Fruit fly (Drosophila melanogaster) whole organism, embryonic: ENCODE results near the gene mRpL46.

Experiments
- CG10462 ChIP-seq: fragments of 200-800 bp; sonication (Bioruptor generic); optimal IDR thresholded peaks from 2 replicates; lab custom pipeline; 2016; ENCODE audit warnings: missing biosample characterization, missing genetic modification characterization
- CG10565 ChIP-seq: fragments of 200-800 bp; sonication (Bioruptor generic); optimal IDR thresholded peaks from 3 replicates; lab custom pipeline; 2016; ENCODE audit warnings: missing biosample characterization, mild to moderate bottlenecking, missing genetic modification characterization
- CG10979 ChIP-seq: fragments of 200-800 bp; sonication (Bioruptor generic); optimal IDR thresholded peaks from 2 replicates; lab custom pipeline; 2018; ENCODE audit warnings: missing biosample characterization, mild to moderate bottlenecking, missing genetic modification characterization, moderate library complexity
- CG11085 ChIP-seq: fragments of 200-800 bp; sonication (Bioruptor generic); IDR thresholded peaks from 2 replicates; pipeline ENCODE4 v1.3.6; 2022; ENCODE audit warnings: missing biosample characterization, missing genetic modification characterization
- CG11695 ChIP-seq: fragments of 200-800 bp; sonication (Bioruptor generic); IDR thresholded peaks from 3 replicates; pipeline ENCODE4 v1.3.6; 2022; ENCODE audit warnings: missing biosample characterization, missing genetic modification characterization
- CG12071 ChIP-seq: fragments of 200-800 bp; sonication (Bioruptor generic); optimal IDR thresholded peaks from 3 replicates; lab custom pipeline; 2018; ENCODE audit warnings: missing biosample characterization, mild to moderate bottlenecking, missing genetic modification characterization
- CG12299 ChIP-seq: fragments of 200-800 bp; sonication (Bioruptor generic); optimal IDR thresholded peaks from 2 replicates; lab custom pipeline; 2018; ENCODE audit warnings: missing biosample characterization, mild to moderate bottlenecking, missing genetic modification characterization
- CG12659 ChIP-seq: fragments of 200-800 bp; sonication (Bioruptor generic); optimal IDR thresholded peaks from 3 replicates; lab custom pipeline; 2017; ENCODE audit warnings: mild to moderate bottlenecking, missing biosample characterization, missing genetic modification reagents, missing genetic modification characterization
- CG12744 ChIP-seq: fragments of 200-800 bp; sonication (Bioruptor generic); optimal IDR thresholded peaks from 2 replicates; lab custom pipeline; 2016; ENCODE audit warnings: missing biosample characterization, missing genetic modification characterization
- CG14860 ChIP-seq: fragments of 200-800 bp; sonication (Bioruptor generic); IDR thresholded peaks from 3 replicates; pipeline ENCODE4 v1.3.6; 2022; ENCODE audit warnings: missing biosample characterization, missing genetic modification characterization; ENCODE audit not compliant: partially characterized antibody
- CG2129 ChIP-seq: fragments of 200-800 bp; sonication (Bioruptor generic); IDR thresholded peaks from 2 replicates; pipeline ENCODE4 v1.3.6; 2022; ENCODE audit warnings: missing biosample characterization, missing genetic modification characterization; ENCODE audit not compliant: partially characterized antibody
- CG30431 ChIP-seq: fragments of 200-800 bp; sonication (Bioruptor generic); optimal IDR thresholded peaks from 2 replicates; lab custom pipeline; 2017; ENCODE audit warnings: missing biosample characterization, missing genetic modification characterization
- CG3281 ChIP-seq: fragments of 200-800 bp; sonication (Bioruptor generic); optimal IDR thresholded peaks from 3 replicates; lab custom pipeline; 2017; ENCODE audit warnings: missing biosample characterization, mild to moderate bottlenecking, missing genetic modification characterization
- CG6689 ChIP-seq: fragments of 200-800 bp; sonication (Bioruptor generic); IDR thresholded peaks from 2 replicates; pipeline ENCODE4 v1.3.6; 2022; ENCODE audit warnings: missing biosample characterization, missing genetic modification characterization
- CG6765 ChIP-seq: fragments of 200-800 bp; sonication (Bioruptor generic); optimal IDR thresholded peaks from 3 replicates; lab custom pipeline; 2017; ENCODE audit warnings: missing biosample characterization, mild to moderate bottlenecking, missing genetic modification characterization
- CG6813 ChIP-seq: fragments of 200-800 bp; sonication (Bioruptor generic); optimal IDR thresholded peaks from 2 replicates; lab custom pipeline; 2017; ENCODE audit warnings: missing biosample characterization, missing genetic modification characterization, mild to moderate bottlenecking, moderate library complexity, missing genetic modification reagents
- CG9797 ChIP-seq: fragments of 200-800 bp; sonication (Bioruptor generic); optimal IDR thresholded peaks from 3 replicates; lab custom pipeline; 2018; ENCODE audit warnings: missing biosample characterization, mild to moderate bottlenecking, missing genetic modification characterization
- D19B ChIP-seq: fragments of 200-800 bp; sonication (Bioruptor generic); optimal IDR thresholded peaks from 2 replicates; lab custom pipeline; 2017; ENCODE audit warnings: missing biosample characterization, mild to moderate bottlenecking, missing genetic modification characterization
- MESR4 ChIP-seq: fragments of 200-800 bp; sonication (Bioruptor generic); optimal IDR thresholded peaks from 2 replicates; lab custom pipeline; 2018; ENCODE audit warnings: missing biosample characterization, mild to moderate bottlenecking, missing genetic modification characterization, moderate library complexity
- NC2α ChIP-seq: fragments of 200-800 bp; sonication (Bioruptor generic); optimal IDR thresholded peaks from 2 replicates; lab custom pipeline; 2016; ENCODE audit warnings: missing biosample characterization, missing genetic modification characterization
- Oli ChIP-seq: fragments of 200-800 bp; sonication (Bioruptor generic); optimal IDR thresholded peaks from 2 replicates; lab custom pipeline; 2018; ENCODE audit warnings: missing biosample characterization, mild to moderate bottlenecking, missing genetic modification characterization, moderate library complexity
- Stat92E ChIP-seq, 3 experiments: fragments of >200 bp in 2 of 3; fragments of 200-800 bp in 1 of 3; sonication (Bioruptor generic) in 1 of 3; optimal IDR thresholded peaks; 2 replicates each; lab custom pipeline; 2017 to 2019; ENCODE audit warnings: missing biosample characterization in 3 of 3, missing genetic modification characterization in 3 of 3, mild to moderate bottlenecking in 1 of 3, moderate library complexity in 1 of 3
- Xbp1 ChIP-seq: fragments of 200-800 bp; sonication (Bioruptor generic); optimal IDR thresholded peaks from 3 replicates; lab custom pipeline; 2016; ENCODE audit warnings: missing biosample characterization, mild to moderate bottlenecking, missing genetic modification characterization
- amos ChIP-seq: fragments of 200-800 bp; sonication (Bioruptor generic); IDR thresholded peaks from 2 replicates; pipeline ENCODE4 v1.3.6; 2022; ENCODE audit warnings: missing biosample characterization, missing genetic modification characterization; ENCODE audit not compliant: partially characterized antibody
- bbx ChIP-seq: fragments of 200-800 bp; sonication (Bioruptor generic); IDR thresholded peaks from 2 replicates; pipeline ENCODE4 v1.3.6; 2022; ENCODE audit warnings: missing biosample characterization, missing genetic modification characterization; ENCODE audit not compliant: partially characterized antibody
- da ChIP-seq: fragments of 200-800 bp; sonication (Bioruptor generic); optimal IDR thresholded peaks from 2 replicates; lab custom pipeline; 2016; ENCODE audit warnings: missing biosample characterization, missing genetic modification characterization
- dmrt11E ChIP-seq: fragments of 200-800 bp; sonication (Bioruptor generic); optimal IDR thresholded peaks from 3 replicates; lab custom pipeline; 2018; ENCODE audit warnings: missing biosample characterization, mild to moderate bottlenecking, missing genetic modification characterization, moderate library complexity
- fd3F ChIP-seq: fragments of 200-800 bp; sonication (Bioruptor generic); optimal IDR thresholded peaks from 2 replicates; lab custom pipeline; 2018; ENCODE audit warnings: missing biosample characterization, mild to moderate bottlenecking, missing genetic modification characterization, moderate library complexity
- fru ChIP-seq: fragments of >200 bp; optimal IDR thresholded peaks from 2 replicates; lab custom pipeline; 2017
- gfzf ChIP-seq: fragments of 200-800 bp; sonication (Bioruptor generic); optimal IDR thresholded peaks from 2 replicates; lab custom pipeline; 2016; ENCODE audit warnings: missing biosample characterization, mild to moderate bottlenecking, missing genetic modification characterization, moderate library complexity
- grau ChIP-seq: fragments of 200-800 bp; optimal IDR thresholded peaks from 3 replicates; lab custom pipeline; 2019; ENCODE audit warnings: missing biosample characterization, mild to moderate bottlenecking, missing genetic modification characterization, moderate library complexity
- gro ChIP-seq: fragments of 200-800 bp; sonication (Bioruptor generic); optimal IDR thresholded peaks from 2 replicates; lab custom pipeline; 2016; ENCODE audit warnings: missing biosample characterization, missing genetic modification characterization
- h ChIP-seq: fragments of >200 bp; optimal IDR thresholded peaks from 2 replicates; lab custom pipeline; 2017
- inv ChIP-seq: fragments of 200-800 bp; sonication (Bioruptor generic); IDR thresholded peaks from 2 replicates; pipeline ENCODE4 v1.3.6; 2022; ENCODE audit warnings: missing biosample characterization, missing genetic modification characterization; ENCODE audit not compliant: partially characterized antibody
- jing ChIP-seq: fragments of 200-800 bp; sonication (Bioruptor generic); optimal IDR thresholded peaks from 2 replicates; lab custom pipeline; 2018; ENCODE audit warnings: missing biosample characterization, mild to moderate bottlenecking, missing genetic modification characterization
- lab ChIP-seq: fragments of 200-800 bp; sonication (Bioruptor generic); optimal IDR thresholded peaks from 3 replicates; lab custom pipeline; 2017; ENCODE audit warnings: missing biosample characterization, missing genetic modification characterization, mild to moderate bottlenecking, moderate library complexity, missing genetic modification reagents
- mam ChIP-seq: fragments of 200-800 bp; sonication (Bioruptor generic); optimal IDR thresholded peaks from 3 replicates; lab custom pipeline; 2016; ENCODE audit warnings: missing biosample characterization, missing genetic modification characterization
- nerfin-1 ChIP-seq: fragments of 200-800 bp; sonication (Bioruptor generic); optimal IDR thresholded peaks from 3 replicates; lab custom pipeline; 2019; ENCODE audit warnings: missing biosample characterization, mild to moderate bottlenecking, missing genetic modification characterization, moderate library complexity
- oc ChIP-seq: fragments of 200-800 bp; sonication (Bioruptor generic); optimal IDR thresholded peaks from 2 replicates; lab custom pipeline; 2018; ENCODE audit warnings: missing biosample characterization, mild to moderate bottlenecking, missing genetic modification characterization, moderate library complexity
- pho ChIP-seq: fragments of 200-800 bp; sonication (Bioruptor generic); optimal IDR thresholded peaks from 2 replicates; lab custom pipeline; 2016; ENCODE audit warnings: missing biosample characterization, missing genetic modification characterization
- prd ChIP-seq, 3 experiments: fragments of >200 bp in 2 of 3; fragments of 200-800 bp in 1 of 3; sonication (Bioruptor generic) in 1 of 3; optimal IDR thresholded peaks in 2 of 3; IDR thresholded peaks in 1 of 3; 2 replicates in 2 of 3; 3 replicates in 1 of 3; pipeline versions ENCODE4 v1.3.6 to Lab custom; 2017 to 2022; ENCODE audit warnings: missing biosample characterization in 1 of 3, missing genetic modification characterization in 1 of 3
- schlank ChIP-seq: fragments of 200-800 bp; sonication (Bioruptor generic); optimal IDR thresholded peaks from 2 replicates; lab custom pipeline; 2018; ENCODE audit warnings: missing biosample characterization, mild to moderate bottlenecking, missing genetic modification characterization
- sens ChIP-seq: fragments of 200-800 bp; sonication (Bioruptor generic); peaks from one replicate; lab custom pipeline; 2016; ENCODE audit warnings: missing biosample characterization, missing genetic modification characterization
- trem ChIP-seq: fragments of 200-800 bp; optimal IDR thresholded peaks from 3 replicates; lab custom pipeline; 2019; ENCODE audit warnings: missing biosample characterization, mild to moderate bottlenecking, missing genetic modification characterization, moderate library complexity
- ttk ChIP-seq: fragments of 200-800 bp; sonication (Bioruptor generic); IDR thresholded peaks from 2 replicates; pipeline ENCODE4 v2.1.2; 2022; ENCODE audit warnings: missing biosample characterization, missing genetic modification characterization
- tup ChIP-seq: fragments of 200-800 bp; sonication (Bioruptor generic); optimal IDR thresholded peaks from 2 replicates; lab custom pipeline; 2016; ENCODE audit warnings: missing biosample characterization, mild to moderate bottlenecking, missing genetic modification characterization, moderate library complexity
- wor ChIP-seq: fragments of 200-800 bp; sonication (Bioruptor generic); IDR thresholded peaks from 2 replicates; pipeline ENCODE4 v1.3.6; 2022; ENCODE audit warnings: missing biosample characterization, missing genetic modification characterization

Gene mRpL46

DNA sequence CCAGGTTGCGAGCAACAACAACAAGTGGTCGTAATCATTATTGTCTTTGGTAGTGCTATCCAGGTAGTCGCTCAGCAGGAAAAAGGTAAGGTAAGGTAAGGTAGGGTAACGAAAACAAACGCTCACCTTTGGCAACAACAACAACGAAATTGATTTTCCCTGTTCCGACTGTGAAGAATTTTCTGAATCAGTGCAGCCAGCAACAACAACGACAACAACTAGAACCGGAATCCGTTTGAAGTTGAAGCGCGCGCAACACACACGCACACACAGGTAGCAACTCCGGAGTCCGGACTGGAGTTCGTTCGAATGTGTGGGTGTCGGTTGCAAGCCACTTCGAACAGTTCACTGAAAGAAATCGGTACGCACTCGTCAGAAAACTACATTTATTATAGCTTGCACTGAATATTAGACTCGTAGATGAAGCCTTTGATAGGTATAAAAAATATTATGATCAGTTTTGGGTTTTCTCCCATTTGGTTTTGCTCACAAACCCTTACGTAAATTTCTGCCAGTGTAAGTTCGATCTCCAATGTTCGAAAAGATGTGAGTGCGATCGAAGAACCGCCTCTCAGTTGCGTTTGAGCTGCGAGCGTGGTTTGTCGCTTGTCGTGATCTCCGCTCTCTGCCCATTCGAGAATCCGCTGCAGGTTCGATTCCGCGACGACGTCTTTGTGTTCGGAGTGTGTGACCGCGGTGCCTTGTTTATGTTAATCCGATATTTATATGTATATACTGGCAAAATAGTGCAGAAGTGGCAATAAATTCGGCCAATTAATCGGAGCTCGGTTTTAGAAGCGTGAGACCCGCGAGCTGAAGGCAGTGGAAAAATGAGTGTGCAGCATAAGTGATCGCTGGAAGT is 30.7 kb upstream of the mRpL46 start, which contains the start of gene CG13921 (continued):
- TF ChIP-seq CG6765 (GFP tag; lab: Kevin White, UChicago): peak; percentile 94
- peak; percentile 99 for TF ChIP-seq oc (tag; lab: Kevin White, UChicago)
- TF ChIP-seq grau: peak; percentile 97
- TF ChIP-seq CG12071 (GFP tag; lab: Kevin White, UChicago): peak; percentile 99
- peak; percentile 99 for TF ChIP-seq CG10565 (GFP tag; lab: Kevin White, UChicago)
- TF ChIP-seq D19B (GFP tag; lab: Kevin White, UChicago): peak; percentile 93
- peak; percentile 99 for TF ChIP-seq CG30431 (GFP tag; lab: Kevin White, UChicago)
- TF ChIP-seq CG10462 (GFP tag; lab: Kevin White, UChicago): peak; percentile 99
- peak; percentile 96 for TF ChIP-seq CG12299 (tag; lab: Kevin White, UChicago)
- peak; percentile 100 for TF ChIP-seq sens (GFP tag; lab: Kevin White, UChicago)
- peak; percentile 99 for TF ChIP-seq gro (GFP tag; lab: Kevin White, UChicago)
- TF ChIP-seq mam (GFP tag; lab: Kevin White, UChicago): peak; percentile 99
- peak; percentile 99 for TF ChIP-seq Xbp1
- TF ChIP-seq fru (lab: Kevin White, UChicago): no peak
- no peak for TF ChIP-seq h (lab: Kevin White, UChicago)
- TF ChIP-seq jing (GFP tag; lab: Kevin White, UChicago): peak; percentile 98
- TF ChIP-seq CG9797 (GFP tag; lab: Kevin White, UChicago): peak; percentile 73
- TF ChIP-seq CG11695: peak; percentile 99
- peak; percentile 99 for TF ChIP-seq CG6813 (GFP tag; lab: Kevin White, UChicago)
- peak; percentile 99 for TF ChIP-seq ttk (GFP tag; lab: Robert Waterston, UW)
- TF ChIP-seq da (GFP tag; lab: Kevin White, UChicago): peak; percentile 97
- peak; percentile 99 for TF ChIP-seq lab (GFP tag; lab: Kevin White, UChicago)
- TF ChIP-seq CG12744 (GFP tag; lab: Kevin White, UChicago): peak; percentile 99
- TF ChIP-seq nerfin-1 (tag; lab: Kevin White, UChicago): peak; percentile 98
- peak; percentile 98 for TF ChIP-seq wor (GFP tag; lab: Robert Waterston, UW)
- no peak for TF ChIP-seq CG14860 (GFP tag; lab: Robert Waterston, UW)
- TF ChIP-seq CG12659: peak; percentile 98
- TF ChIP-seq Oli: peak; percentile 99
- TF ChIP-seq dmrt11E: peak; percentile 100
- no peak for TF ChIP-seq bbx (GFP tag; lab: Robert Waterston, UW)
- peak; percentile 97 for TF ChIP-seq CG3281 (GFP tag; lab: Kevin White, UChicago)
- peak; percentile 98 for TF ChIP-seq tup (GFP tag; lab: Kevin White, UChicago)
- peak; percentile 96 for TF ChIP-seq fd3F (GFP tag; lab: Kevin White, UChicago)
- no peak for TF ChIP-seq CG2129 (GFP tag; lab: Robert Waterston, UW)
- TF ChIP-seq amos (GFP tag; lab: Robert Waterston, UW): no peak
- peak; percentile 97 for TF ChIP-seq pho
- TF ChIP-seq MESR4: peak; percentile 77
- TF ChIP-seq CG10979 (tag; lab: Kevin White, UChicago): peak; percentile 100
- TF ChIP-seq schlank: peak; percentile 95
- peak; percentile 99 for TF ChIP-seq CG6689 (GFP tag; lab: Robert Waterston, UW)
- peak; percentile 39 for TF ChIP-seq gfzf (GFP tag; lab: Kevin White, UChicago)
- TF ChIP-seq CG11085 (GFP tag; lab: Robert Waterston, UW): peak; percentile 98
- no peak for TF ChIP-seq inv (GFP tag; lab: Robert Waterston, UW)
- TF ChIP-seq NC2α: peak; percentile 98
- no peak for TF ChIP-seq prd (optimal IDR thresholded peaks at IDR 0.05; lab: Kevin White, UChicago)
- TF ChIP-seq prd (GFP tag; IDR thresholded peaks at IDR 0.05; lab: Robert Waterston, UW): peak; percentile 100
- peak; percentile 97 for TF ChIP-seq trem (tag; lab: Kevin White, UChicago)
- peak in 1 of 3 experiments; percentile 99 for TF ChIP-seq Stat92E (GFP tag; optimal IDR thresholded peaks at IDR 0.05; lab: Kevin White, UChicago)
